Fruit fly (Drosophila melanogaster) whole organism, embryonic: Measurements from ENCODE around the gene mRRF2.

Experiments
- Ada2b ChIP-seq: fragments of 200-800 bp; sonication (Bioruptor generic); IDR thresholded peaks from 2 replicates; pipeline ENCODE4 v1.3.6; 2022; ENCODE audit warnings: missing biosample characterization, missing genetic modification characterization
- Atf-2 ChIP-seq: fragments of 200-800 bp; sonication (Bioruptor generic); optimal IDR thresholded peaks from 2 replicates; lab custom pipeline; 2016; ENCODE audit warnings: missing biosample characterization, missing genetic modification characterization
- B-H2 ChIP-seq: fragments of 200-800 bp; sonication (Bioruptor generic); optimal IDR thresholded peaks from 2 replicates; lab custom pipeline; 2018; ENCODE audit warnings: missing biosample characterization, mild to moderate bottlenecking, missing genetic modification characterization
- CG10147 ChIP-seq: fragments of 200-800 bp; sonication (Bioruptor generic); optimal IDR thresholded peaks from 2 replicates; lab custom pipeline; 2019; ENCODE audit warnings: missing biosample characterization, mild to moderate bottlenecking, missing genetic modification characterization, moderate library complexity
- CG1024 ChIP-seq: fragments of 200-800 bp; sonication (Bioruptor generic); IDR thresholded peaks from 2 replicates; pipeline ENCODE4 v1.3.6; 2022; ENCODE audit warnings: missing biosample characterization, missing genetic modification characterization
- CG10267 ChIP-seq: fragments of 200-800 bp; sonication (Bioruptor generic); optimal IDR thresholded peaks from 2 replicates; lab custom pipeline; 2018; ENCODE audit warnings: missing biosample characterization, mild to moderate bottlenecking, missing genetic modification characterization, moderate library complexity
- CG10979 ChIP-seq: fragments of 200-800 bp; sonication (Bioruptor generic); optimal IDR thresholded peaks from 2 replicates; lab custom pipeline; 2018; ENCODE audit warnings: missing biosample characterization, mild to moderate bottlenecking, missing genetic modification characterization, moderate library complexity
- CG12219 ChIP-seq: fragments of 200-800 bp; sonication (Bioruptor generic); optimal IDR thresholded peaks from 3 replicates; lab custom pipeline; 2018; ENCODE audit warnings: missing biosample characterization, mild to moderate bottlenecking, missing genetic modification characterization
- CG12236 ChIP-seq: fragments of 200-800 bp; sonication (Bioruptor generic); optimal IDR thresholded peaks from 2 replicates; lab custom pipeline; 2016; ENCODE audit warnings: missing biosample characterization, missing genetic modification characterization
- CG12299 ChIP-seq: fragments of 200-800 bp; sonication (Bioruptor generic); optimal IDR thresholded peaks from 2 replicates; lab custom pipeline; 2018; ENCODE audit warnings: missing biosample characterization, mild to moderate bottlenecking, missing genetic modification characterization
- CG12744 ChIP-seq: fragments of 200-800 bp; sonication (Bioruptor generic); optimal IDR thresholded peaks from 2 replicates; lab custom pipeline; 2016; ENCODE audit warnings: missing biosample characterization, missing genetic modification characterization
- CG13296 ChIP-seq: fragments of 200-800 bp; sonication (Bioruptor generic); optimal IDR thresholded peaks from 3 replicates; lab custom pipeline; 2018; ENCODE audit warnings: missing biosample characterization, mild to moderate bottlenecking, missing genetic modification characterization
- CG14667 ChIP-seq: fragments of 200-800 bp; sonication (Bioruptor generic); IDR thresholded peaks from 2 replicates; pipeline ENCODE4 v1.3.6; 2022; ENCODE audit warnings: missing biosample characterization, missing genetic modification characterization
- CG18764 ChIP-seq: fragments of 200-800 bp; sonication (Bioruptor generic); optimal IDR thresholded peaks from 3 replicates; lab custom pipeline; 2016; ENCODE audit warnings: missing biosample characterization, missing genetic modification characterization
- CG2712 ChIP-seq: fragments of 200-800 bp; optimal IDR thresholded peaks from 3 replicates; lab custom pipeline; 2019; ENCODE audit warnings: missing biosample characterization, mild to moderate bottlenecking, missing genetic modification characterization, moderate library complexity
- CG3065 ChIP-seq: fragments of 200-800 bp; sonication (Bioruptor generic); optimal IDR thresholded peaks from 2 replicates; lab custom pipeline; 2016; ENCODE audit warnings: missing biosample characterization, missing genetic modification characterization
- CG31388 ChIP-seq: fragments of 200-800 bp; sonication (Bioruptor generic); optimal IDR thresholded peaks from 2 replicates; lab custom pipeline; 2016; ENCODE audit warnings: missing biosample characterization, missing genetic modification characterization
- CG3281 ChIP-seq: fragments of 200-800 bp; sonication (Bioruptor generic); optimal IDR thresholded peaks from 3 replicates; lab custom pipeline; 2017; ENCODE audit warnings: missing biosample characterization, mild to moderate bottlenecking, missing genetic modification characterization
- CG3407 ChIP-seq: fragments of 200-800 bp; sonication (Bioruptor generic); optimal IDR thresholded peaks from 2 replicates; lab custom pipeline; 2018; ENCODE audit warnings: missing biosample characterization, mild to moderate bottlenecking, missing genetic modification characterization
- CG3838 ChIP-seq: fragments of 200-800 bp; sonication (Bioruptor generic); optimal IDR thresholded peaks from 3 replicates; lab custom pipeline; 2016; ENCODE audit warnings: missing biosample characterization, missing genetic modification characterization
- CG4707 ChIP-seq: fragments of 200-800 bp; sonication (Bioruptor generic); optimal IDR thresholded peaks from 2 replicates; lab custom pipeline; 2018; ENCODE audit warnings: missing biosample characterization, mild to moderate bottlenecking, missing genetic modification characterization, moderate library complexity
- D ChIP-seq, 2 experiments: fragments of 200-800 bp in 1 of 2; fragments of >200 bp in 1 of 2; sonication (Bioruptor generic) in 1 of 2; optimal IDR thresholded peaks; 2 replicates in 1 of 2; 3 replicates in 1 of 2; lab custom pipeline; 2017; ENCODE audit warnings: mild to moderate bottlenecking in 1 of 2, missing biosample characterization in 1 of 2, missing genetic modification characterization in 1 of 2, missing genetic modification reagents in 1 of 2
- HHEX ChIP-seq: fragments of 200-800 bp; sonication (Bioruptor generic); optimal IDR thresholded peaks from 3 replicates; lab custom pipeline; 2017; ENCODE audit warnings: missing biosample characterization, mild to moderate bottlenecking, missing genetic modification characterization, missing genetic modification reagents
- HmgZ ChIP-seq: fragments of 200-800 bp; sonication (Bioruptor generic); optimal IDR thresholded peaks from 2 replicates; lab custom pipeline; 2018; ENCODE audit warnings: missing biosample characterization, mild to moderate bottlenecking, missing genetic modification characterization
- Hmr ChIP-seq: fragments of 200-800 bp; sonication (Bioruptor generic); optimal IDR thresholded peaks from 3 replicates; lab custom pipeline; 2017; ENCODE audit warnings: mild to moderate bottlenecking, missing biosample characterization, missing genetic modification reagents, missing genetic modification characterization
- Jarid2 ChIP-seq: fragments of 200-800 bp; sonication (Bioruptor generic); optimal IDR thresholded peaks from 3 replicates; lab custom pipeline; 2017; ENCODE audit warnings: mild to moderate bottlenecking, missing biosample characterization, missing genetic modification reagents, missing genetic modification characterization
- Mrtf ChIP-seq: fragments of 200-800 bp; sonication (Bioruptor generic); IDR thresholded peaks from 3 replicates; pipeline ENCODE4 v1.3.6; 2022; ENCODE audit warnings: missing biosample characterization, missing genetic modification characterization
- Ssrp ChIP-seq: fragments of 200-800 bp; sonication (Bioruptor generic); optimal IDR thresholded peaks from 2 replicates; lab custom pipeline; 2018; ENCODE audit warnings: missing biosample characterization, mild to moderate bottlenecking, missing genetic modification characterization, moderate library complexity
- Usf ChIP-seq: fragments of 200-800 bp; sonication (Bioruptor generic); optimal IDR thresholded peaks from 2 replicates; lab custom pipeline; 2017; ENCODE audit warnings: missing genotype, missing biosample characterization, missing genetic modification characterization
- amos ChIP-seq: fragments of 200-800 bp; sonication (Bioruptor generic); IDR thresholded peaks from 2 replicates; pipeline ENCODE4 v1.3.6; 2022; ENCODE audit warnings: missing biosample characterization, missing genetic modification characterization; ENCODE audit not compliant: partially characterized antibody
- aop ChIP-seq: fragments of 200-800 bp; sonication (Bioruptor generic); IDR thresholded peaks from 2 replicates; pipeline ENCODE4 v1.3.6; 2022; ENCODE audit warnings: missing biosample characterization, missing genetic modification characterization
- ara ChIP-seq: fragments of 200-800 bp; sonication (Bioruptor generic); IDR thresholded peaks from 2 replicates; pipeline ENCODE4 v1.3.6; 2022; ENCODE audit warnings: missing biosample characterization, missing genetic modification characterization
- bsh ChIP-seq, 2 experiments: fragments of 200-800 bp; sonication (Bioruptor generic); optimal IDR thresholded peaks; 2 replicates each; lab custom pipeline; 2017 to 2018; ENCODE audit warnings: mild to moderate bottlenecking in 2 of 2, missing biosample characterization in 2 of 2, missing genetic modification characterization in 2 of 2, moderate library complexity in 1 of 2
- caup ChIP-seq: fragments of 200-800 bp; sonication (Bioruptor generic); optimal IDR thresholded peaks from 3 replicates; lab custom pipeline; 2017; ENCODE audit warnings: missing biosample characterization, mild to moderate bottlenecking, missing genetic modification characterization, moderate library complexity; ENCODE audit not compliant: severe bottlenecking
- ci ChIP-seq: fragments of 200-800 bp; sonication (Bioruptor generic); IDR thresholded peaks from 3 replicates; pipeline ENCODE4 v1.3.6; 2022; ENCODE audit warnings: missing biosample characterization, missing genetic modification characterization
- gce ChIP-seq: fragments of 200-800 bp; sonication (Bioruptor generic); IDR thresholded peaks from 3 replicates; pipeline ENCODE4 v1.3.6; 2022; ENCODE audit warnings: missing biosample characterization, missing genetic modification characterization
- hbn ChIP-seq: fragments of 200-800 bp; sonication (Bioruptor generic); IDR thresholded peaks from 2 replicates; pipeline ENCODE4 v1.3.6; 2022; ENCODE audit warnings: missing biosample characterization, missing genetic modification characterization; ENCODE audit not compliant: partially characterized antibody
- jigr1 ChIP-seq: fragments of 200-800 bp; sonication (Bioruptor generic); IDR thresholded peaks from 3 replicates; pipeline ENCODE4 v1.3.6; 2022; ENCODE audit warnings: missing biosample characterization, missing genetic modification characterization
- lmd ChIP-seq: fragments of 200-800 bp; sonication (Bioruptor generic); IDR thresholded peaks from 2 replicates; pipeline ENCODE4 v1.3.6; 2022; ENCODE audit warnings: missing biosample characterization, missing genetic modification characterization
- lov ChIP-seq, 2 experiments: fragments of 200-800 bp in 1 of 2; fragments of >200 bp in 1 of 2; sonication (Bioruptor generic) in 1 of 2; IDR thresholded peaks in 1 of 2; optimal IDR thresholded peaks in 1 of 2; 2 replicates in 1 of 2; 3 replicates in 1 of 2; pipeline versions ENCODE4 v1.3.6 to Lab custom; 2017 to 2022; ENCODE audit warnings: missing biosample characterization in 1 of 2, missing genetic modification characterization in 1 of 2
- mam ChIP-seq: fragments of 200-800 bp; sonication (Bioruptor generic); optimal IDR thresholded peaks from 3 replicates; lab custom pipeline; 2016; ENCODE audit warnings: missing biosample characterization, missing genetic modification characterization
- oc ChIP-seq: fragments of 200-800 bp; sonication (Bioruptor generic); optimal IDR thresholded peaks from 2 replicates; lab custom pipeline; 2018; ENCODE audit warnings: missing biosample characterization, mild to moderate bottlenecking, missing genetic modification characterization, moderate library complexity
- pb ChIP-seq: fragments of 200-800 bp; sonication (Bioruptor generic); optimal IDR thresholded peaks from 3 replicates; lab custom pipeline; 2016; ENCODE audit warnings: missing biosample characterization, missing genetic modification characterization
- pfk ChIP-seq: fragments of 200-800 bp; sonication (Bioruptor generic); optimal IDR thresholded peaks from 2 replicates; lab custom pipeline; 2018; ENCODE audit warnings: missing biosample characterization, mild to moderate bottlenecking, missing genetic modification characterization, moderate library complexity
- phol ChIP-seq: fragments of 200-800 bp; sonication (Bioruptor generic); optimal IDR thresholded peaks from 3 replicates; lab custom pipeline; 2018; ENCODE audit warnings: missing biosample characterization, mild to moderate bottlenecking, missing genetic modification characterization, moderate library complexity
- salm ChIP-seq: fragments of 200-800 bp; sonication (Bioruptor generic); optimal IDR thresholded peaks from 2 replicates; lab custom pipeline; 2018; ENCODE audit warnings: missing biosample characterization, mild to moderate bottlenecking, missing genetic modification characterization
- slou ChIP-seq: fragments of 200-800 bp; sonication (Bioruptor generic); optimal IDR thresholded peaks from 3 replicates; lab custom pipeline; 2016; ENCODE audit warnings: missing biosample characterization, missing genetic modification characterization
- trem ChIP-seq: fragments of 200-800 bp; optimal IDR thresholded peaks from 3 replicates; lab custom pipeline; 2019; ENCODE audit warnings: missing biosample characterization, mild to moderate bottlenecking, missing genetic modification characterization, moderate library complexity
- tup ChIP-seq: fragments of 200-800 bp; sonication (Bioruptor generic); optimal IDR thresholded peaks from 2 replicates; lab custom pipeline; 2016; ENCODE audit warnings: missing biosample characterization, mild to moderate bottlenecking, missing genetic modification characterization, moderate library complexity

The mRRF2 gene

dm6 chr3R:22589311-22589710 is 24.2 kb upstream of the mRRF2 start (continued):
- TF ChIP-seq caup (GFP tag; lab: Kevin White, UChicago) (peak; percentile 32), Mrtf (GFP tag; lab: Robert Waterston, UW) (peak; percentile 31; the same call in 1 of the 3 replicates), CG2712 (tag; lab: Kevin White, UChicago) (peak; percentile 45), CG12744 (GFP tag; lab: Kevin White, UChicago) (no peak), Atf-2 (GFP tag; lab: Kevin White, UChicago) (no peak), HmgZ (tag; lab: Kevin White, UChicago) (no peak), lov (optimal IDR thresholded peaks at IDR 0.05; lab: Kevin White, UChicago) (no peak), lov (GFP tag; IDR thresholded peaks at IDR 0.05; lab: Robert Waterston, UW) (0 out of 3 replicates have a peak, but pooled peaks have one; percentile 47), CG18764 (GFP tag; lab: Kevin White, UChicago) (peak; percentile 32), CG4707 (GFP tag; lab: Kevin White, UChicago) (peak; percentile 22), salm (tag; lab: Kevin White, UChicago) (peak; percentile 69), CG3838 (GFP tag; lab: Kevin White, UChicago) (no peak), aop (GFP tag; lab: Robert Waterston, UW) (no peak), phol (tag; lab: Kevin White, UChicago) (peak; percentile 5), slou (GFP tag; lab: Kevin White, UChicago) (no peak), pb (GFP tag; lab: Kevin White, UChicago) (no peak), CG12299 (tag; lab: Kevin White, UChicago) (no peak), ara (GFP tag; lab: Robert Waterston, UW) (no peak), gce (0 out of 3 replicates have a peak, but pooled peaks have one; percentile 52), trem (tag; lab: Kevin White, UChicago) (no peak), CG31388 (GFP tag; lab: Kevin White, UChicago) (no peak), CG13296 (GFP tag; lab: Kevin White, UChicago) (peak; percentile 1), pfk (GFP tag; lab: Kevin White, UChicago) (peak; percentile 20), CG3281 (GFP tag; lab: Kevin White, UChicago) (no peak), CG12219 (GFP tag; lab: Kevin White, UChicago) (peak; percentile 46), CG12236 (peak; percentile 7), CG10267 (tag; lab: Kevin White, UChicago) (peak; percentile 0), CG10147 (GFP tag; lab: Kevin White, UChicago) (peak; percentile 12), amos (no peak), bsh (GFP tag; optimal IDR thresholded peaks at IDR 0.05; lab: Kevin White, UChicago) (peak in 1 of 2 experiments; percentile 72), Hmr (GFP tag; lab: Kevin White, UChicago) (peak; percentile 4), D (optimal IDR thresholded peaks at IDR 0.05; lab: Kevin White, UChicago) (no peak), D (GFP tag; optimal IDR thresholded peaks at IDR 0.05; lab: Kevin White, UChicago) (peak; percentile 56), B-H2 (no peak), Jarid2 (peak; percentile 30), CG10979 (tag; lab: Kevin White, UChicago) (peak; percentile 7), CG1024 (GFP tag; lab: Robert Waterston, UW) (no peak), HHEX (GFP tag; lab: Kevin White, UChicago) (peak; percentile 40), lmd (no peak), oc (tag; lab: Kevin White, UChicago) (peak; percentile 48), hbn (GFP tag; lab: Robert Waterston, UW) (no peak), Ada2b (GFP tag; lab: Robert Waterston, UW) (no peak), Ssrp (tag; lab: Kevin White, UChicago) (peak; percentile 12), ci (GFP tag; lab: Robert Waterston, UW) (peak; percentile 63; the same call in 1 of the 3 replicates), CG14667 (GFP tag; lab: Robert Waterston, UW) (no peak), CG3065 (GFP tag; lab: Kevin White, UChicago) (no peak), CG3407 (GFP tag; lab: Kevin White, UChicago) (peak; percentile 75), tup (GFP tag; lab: Kevin White, UChicago) (no peak), jigr1 (GFP tag; lab: Robert Waterston, UW) (no peak), Usf (GFP tag; lab: Kevin White, UChicago) (no peak), mam (no peak)
